Fruit fly (Drosophila melanogaster) whole organism, wandering third instar larva: ENCODE results near the gene CG1486.

ENCODE experiments used
- dmrt93B ChIP-seq: fragments of 200-800 bp; sonication (Bioruptor generic); optimal IDR thresholded peaks from 2 replicates; lab custom pipeline; 2018; ENCODE audit warnings: missing biosample characterization, mild to moderate bottlenecking, missing genetic modification characterization
- psq ChIP-seq: fragments of 200-800 bp; sonication (Bioruptor generic); optimal IDR thresholded peaks from 3 replicates; lab custom pipeline; 2017; ENCODE audit warnings: missing biosample characterization, mild to moderate bottlenecking, missing genetic modification characterization, moderate library complexity
- usp ChIP-seq: fragments of >200 bp; optimal IDR thresholded peaks from 2 replicates; lab custom pipeline; 2017; ENCODE audit warnings: missing biosample characterization, missing genetic modification characterization

DNA sequence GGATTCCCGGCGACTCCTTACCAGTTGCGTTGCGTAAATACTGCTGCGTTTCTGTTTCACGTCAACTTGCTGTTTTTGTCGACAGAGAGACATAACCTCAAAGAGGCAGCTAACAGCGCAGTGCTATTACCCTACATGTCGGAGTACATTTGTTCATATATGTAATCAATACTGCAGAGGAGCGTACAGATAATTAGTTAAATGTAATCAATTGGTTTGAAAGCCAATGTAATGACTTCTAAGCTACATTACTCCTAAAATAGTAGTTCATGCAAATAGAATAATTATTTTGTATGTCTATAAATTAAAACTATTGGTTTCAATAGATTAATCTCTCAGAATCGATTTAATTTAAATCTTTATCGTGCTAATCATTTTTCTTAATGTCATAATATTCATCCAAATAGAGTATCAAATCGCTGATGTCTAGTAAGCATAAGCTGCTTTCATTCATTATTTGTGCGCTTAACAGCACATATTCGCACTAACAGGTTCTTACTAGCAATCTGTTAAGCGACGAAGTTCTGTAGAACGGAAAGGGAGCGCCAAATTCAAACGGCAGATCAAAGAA, 4.6 kb upstream of the CG1486 start, which contains the start of the genes SLIRP1 and anox:
- peak; percentile 76 for TF ChIP-seq psq (GFP tag; lab: Kevin White, UChicago)
- no peak for TF ChIP-seq usp
- peak; percentile 85 for TF ChIP-seq dmrt93B (GFP tag; lab: Kevin White, UChicago)
